Worm (Caenorhabditis elegans) whole organism, late embryonic: ENCODE measurements around the gene T28F3.5.

Source experiments
- ahr-1 ChIP-seq: sonication (generic microtip); optimal IDR thresholded peaks from 2 replicates; lab custom pipeline; 2016; ENCODE audit warnings: missing genetic modification characterization, missing compliant biosample characterization
- eyg-1 ChIP-seq: sonication (generic microtip); optimal IDR thresholded peaks from 2 replicates; lab custom pipeline; 2016; ENCODE audit warnings: missing genotype, missing genetic modification characterization, missing compliant biosample characterization
- fax-1 ChIP-seq: sonication (generic microtip); optimal IDR thresholded peaks from 2 replicates; lab custom pipeline; 2016; ENCODE audit warnings: missing genotype, missing genetic modification characterization, missing compliant biosample characterization
- fkh-6 ChIP-seq: sonication (generic microtip); optimal IDR thresholded peaks from 2 replicates; lab custom pipeline; 2016; ENCODE audit warnings: missing genetic modification characterization, missing compliant biosample characterization
- hlh-6 ChIP-seq: sonication (generic microtip); optimal IDR thresholded peaks from 2 replicates; lab custom pipeline; 2016; ENCODE audit warnings: missing genotype, missing genetic modification characterization, missing compliant biosample characterization
- lin-11 ChIP-seq: fragments of 200-800 bp; sonication (Bioruptor generic); optimal IDR thresholded peaks from 2 replicates; lab custom pipeline; 2018; ENCODE audit warnings: mild to moderate bottlenecking, missing genetic modification characterization, missing compliant biosample characterization
- mec-3 ChIP-seq: sonication (generic microtip); optimal IDR thresholded peaks from 2 replicates; lab custom pipeline; 2016; ENCODE audit warnings: borderline replicate concordance, missing genetic modification characterization, missing compliant biosample characterization
- npax-4 ChIP-seq: sonication (generic microtip); optimal IDR thresholded peaks from 2 replicates; lab custom pipeline; 2016; ENCODE audit warnings: missing genetic modification characterization, missing compliant biosample characterization
- pag-3 ChIP-seq: sonication (generic microtip); optimal IDR thresholded peaks from 2 replicates; lab custom pipeline; 2016; ENCODE audit warnings: missing compliant biosample characterization, missing genetic modification characterization, borderline replicate concordance
- pat-9 ChIP-seq: fragments of 200-800 bp; sonication (Bioruptor generic); optimal IDR thresholded peaks from 2 replicates; lab custom pipeline; 2018; ENCODE audit warnings: mild to moderate bottlenecking, missing genetic modification characterization, moderate library complexity, missing compliant biosample characterization
- pha-4 ChIP-seq: fragments of 150-350 bp; optimal IDR thresholded peaks from 2 replicates; lab custom pipeline; 2018; ENCODE audit warnings: missing biosample characterization, missing genetic modification reagents, missing genetic modification characterization
- unc-86 ChIP-seq: sonication (generic microtip); optimal IDR thresholded peaks from 2 replicates; lab custom pipeline; 2016; ENCODE audit warnings: missing genetic modification characterization, missing compliant biosample characterization

- no peak for TF ChIP-seq ahr-1 (tag; lab: Kevin White, UChicago)
- peak; percentile 74 for TF ChIP-seq fkh-6 (tag; lab: Kevin White, UChicago)
- no peak for TF ChIP-seq npax-4
- no peak for TF ChIP-seq pag-3
- no peak for TF ChIP-seq pat-9 (tag; lab: Kevin White, UChicago)
- TF ChIP-seq eyg-1 (tag; lab: Kevin White, UChicago), result no peak
- no peak for TF ChIP-seq fax-1 (tag; lab: Kevin White, UChicago)
- no peak for TF ChIP-seq pha-4 (tag; lab: Kevin White, UChicago)
- TF ChIP-seq hlh-6 (tag; lab: Kevin White, UChicago), result no peak
- no peak for TF ChIP-seq unc-86
- no peak for TF ChIP-seq lin-11
- TF ChIP-seq mec-3, result no peak
Observed at ce11 chrIV:17268628-17269027, 26.0 kb upstream of the T28F3.5 start.
